Worm (Caenorhabditis elegans): Measurements from ENCODE around the gene syf-2.
"Not testable (repeated sequence)": the region's sequence is repeated elsewhere in the genome, so short reads cannot be mapped to it uniquely, and the experiment has no call there.

The syf-2 gene

ce11 chrIII:7141285-7141715 is 20.6 kb downstream of the syf-2 start:
- TF ChIP-seq ama-1 (optimal IDR thresholded peaks at IDR 0.05) (peak; percentile 94), tbx-11 (GFP tag; IDR thresholded peaks at IDR 0.05) (no peak), hmg-4 (GFP tag; optimal IDR thresholded peaks at IDR 0.05) (peak; percentile 8)

- no peak for TF ChIP-seq hmbx-1 (tag; optimal IDR thresholded peaks at IDR 0.05)
- peak; percentile 76 for TF ChIP-seq ama-1 (optimal IDR thresholded peaks at IDR 0.05)
These were observed 21.6 kb downstream of the syf-2 start for ce11 chrIII:7140228-7140710.

ce11 chrIII:7138178-7138577 is 23.7 kb downstream of the syf-2 start, which contains the start of gene B0280.11:
B0280.11 (minus strand) TSS chrIII:7138278.
- TF ChIP-seq tbx-37 (GFP tag; conservative IDR thresholded peaks at IDR 0.05) (no peak), scrt-1 (GFP tag; IDR thresholded peaks at IDR 0.05) (no peak), ceh-36 (tag; optimal IDR thresholded peaks at IDR 0.05) (no peak), F13C5.2 (tag; optimal IDR thresholded peaks at IDR 0.05) (no peak), hnd-1 (tag; optimal IDR thresholded peaks at IDR 0.05) (no peak), sea-1 (GFP tag; conservative IDR thresholded peaks at IDR 0.05) (no peak), ama-1 (optimal IDR thresholded peaks at IDR 0.05) (no peak)

ce11 chrIII:7136015-7136414 is 25.9 kb downstream of the syf-2 start, which contains the start of gene B0280.17:
B0280.17 (minus strand) TSS chrIII:7136115.
- TF ChIP-seq hmg-4 (GFP tag; optimal IDR thresholded peaks at IDR 0.05) (no peak), ceh-36 (tag; optimal IDR thresholded peaks at IDR 0.05) (no peak), tbx-11 (GFP tag; IDR thresholded peaks at IDR 0.05) (no peak), tbx-37 (GFP tag; conservative IDR thresholded peaks at IDR 0.05) (no peak)

ce11 chrIII:7133559-7133958 is 28.4 kb downstream of the syf-2 start, which contains the start of the genes pot-1 and ggtb-1:
pot-1 (minus strand) TSS chrIII:7133678.
ggtb-1 (plus strand) TSS chrIII:7133766.
- TF ChIP-seq hnd-1 (tag; optimal IDR thresholded peaks at IDR 0.05) (no peak), tra-4 (tag; optimal IDR thresholded peaks at IDR 0.05) (no peak), hmbx-1 (tag; optimal IDR thresholded peaks at IDR 0.05) (no peak), aly-1 (tag; optimal IDR thresholded peaks at IDR 0.05) (no peak), B0310.2 (tag; optimal IDR thresholded peaks at IDR 0.05) (no peak), ceh-36 (tag; optimal IDR thresholded peaks at IDR 0.05) (no peak)

ce11 chrIII:7128601-7129000 is 33.3 kb downstream of the syf-2 start, which contains the start of gene viro-2:
viro-2 (plus strand) TSS chrIII:7128901.
- TF ChIP-seq tbx-11 (GFP tag; IDR thresholded peaks at IDR 0.05); tbx-37 (GFP tag; conservative IDR thresholded peaks at IDR 0.05); tra-4 (tag; optimal IDR thresholded peaks at IDR 0.05): not testable (repeated sequence)

- TF ChIP-seq ceh-13 (GFP tag; optimal IDR thresholded peaks at IDR 0.05) (no peak), aly-1 (tag; optimal IDR thresholded peaks at IDR 0.05) (no peak), tra-4 (tag; optimal IDR thresholded peaks at IDR 0.05) (no peak), flt-1 (GFP tag; IDR thresholded peaks at IDR 0.05) (no peak), hmbx-1 (tag; optimal IDR thresholded peaks at IDR 0.05) (no peak), hmg-4 (GFP tag; optimal IDR thresholded peaks at IDR 0.05) (no peak), ets-7 (tag; optimal IDR thresholded peaks at IDR 0.05) (no peak), ama-1 (optimal IDR thresholded peaks at IDR 0.05) (no peak), hnd-1 (tag; optimal IDR thresholded peaks at IDR 0.05) (no peak), scrt-1 (GFP tag; IDR thresholded peaks at IDR 0.05) (no peak), B0310.2 (tag; optimal IDR thresholded peaks at IDR 0.05) (no peak), F13C5.2 (tag; optimal IDR thresholded peaks at IDR 0.05) (no peak), pes-1 (GFP tag; IDR thresholded peaks at IDR 0.05) (no peak), tbx-37 (GFP tag; conservative IDR thresholded peaks at IDR 0.05) (no peak), sea-1 (GFP tag; conservative IDR thresholded peaks at IDR 0.05) (no peak), ceh-36 (tag; optimal IDR thresholded peaks at IDR 0.05) (no peak), tbx-11 (GFP tag; IDR thresholded peaks at IDR 0.05) (no peak)
These were observed 37.6 kb downstream of the syf-2 start, which contains the start of gene B0280.2 for ce11 chrIII:7124364-7124763. B0280.2 (plus strand) TSS chrIII:7124664.

ce11 chrIII:7122860-7123259 is 39.1 kb downstream of the syf-2 start, which contains the start of the genes B0280.9 and rpia-1:
B0280.9 (minus strand) TSS chrIII:7122895.
rpia-1 (plus strand) TSS chrIII:7123128.
- no peak for TF ChIP-seq scrt-1 (GFP tag; IDR thresholded peaks at IDR 0.05)
- no peak for TF ChIP-seq tbx-37 (GFP tag; conservative IDR thresholded peaks at IDR 0.05)
- no peak for TF ChIP-seq ceh-36 (tag; optimal IDR thresholded peaks at IDR 0.05)
- no peak for TF ChIP-seq B0310.2 (tag; optimal IDR thresholded peaks at IDR 0.05)
- no peak for TF ChIP-seq F13C5.2 (tag; optimal IDR thresholded peaks at IDR 0.05)
- no peak for TF ChIP-seq ama-1 (optimal IDR thresholded peaks at IDR 0.05)
- TF ChIP-seq pes-1 (GFP tag; IDR thresholded peaks at IDR 0.05): no peak
- TF ChIP-seq flt-1 (GFP tag; IDR thresholded peaks at IDR 0.05): no peak
- no peak for TF ChIP-seq aly-1 (tag; optimal IDR thresholded peaks at IDR 0.05)
- TF ChIP-seq tbx-11 (GFP tag; IDR thresholded peaks at IDR 0.05): no peak
- no peak for TF ChIP-seq hmbx-1 (tag; optimal IDR thresholded peaks at IDR 0.05)
- TF ChIP-seq tra-4 (tag; optimal IDR thresholded peaks at IDR 0.05): no peak
- no peak for TF ChIP-seq ets-7 (tag; optimal IDR thresholded peaks at IDR 0.05)
- TF ChIP-seq hnd-1 (tag; optimal IDR thresholded peaks at IDR 0.05): no peak
- TF ChIP-seq ceh-13 (GFP tag; optimal IDR thresholded peaks at IDR 0.05): no peak
- no peak for TF ChIP-seq sea-1 (GFP tag; conservative IDR thresholded peaks at IDR 0.05)

- TF ChIP-seq hmbx-1 (tag; optimal IDR thresholded peaks at IDR 0.05) (no peak), B0310.2 (tag; optimal IDR thresholded peaks at IDR 0.05) (no peak), tbx-37 (GFP tag; conservative IDR thresholded peaks at IDR 0.05) (no peak), tra-4 (tag; optimal IDR thresholded peaks at IDR 0.05) (no peak), aly-1 (tag; optimal IDR thresholded peaks at IDR 0.05) (no peak), ama-1 (optimal IDR thresholded peaks at IDR 0.05) (no peak), flt-1 (GFP tag; IDR thresholded peaks at IDR 0.05) (no peak), ceh-13 (GFP tag; optimal IDR thresholded peaks at IDR 0.05) (no peak), ets-7 (tag; optimal IDR thresholded peaks at IDR 0.05) (no peak), ceh-36 (tag; optimal IDR thresholded peaks at IDR 0.05) (no peak), pes-1 (GFP tag; IDR thresholded peaks at IDR 0.05) (no peak)
These were observed 41.4 kb downstream of the syf-2 start for ce11 chrIII:7120477-7120876.
